Fruit fly (Drosophila melanogaster) whole organism, embryonic: ENCODE data around the gene CG15263.

Experiments used
- CG10366 ChIP-seq: fragments of 200-800 bp; sonication (Bioruptor generic); IDR thresholded peaks from 2 replicates; pipeline ENCODE4 v1.3.6; 2022; ENCODE audit warnings: missing biosample characterization, missing genetic modification characterization
- CG4730 ChIP-seq: fragments of 200-800 bp; sonication (Bioruptor generic); IDR thresholded peaks from 2 replicates; pipeline ENCODE4 v1.3.6; 2022; ENCODE audit warnings: missing biosample characterization, missing genetic modification characterization
- D ChIP-seq, 2 experiments: fragments of 200-800 bp in 1 of 2; fragments of >200 bp in 1 of 2; sonication (Bioruptor generic) in 1 of 2; optimal IDR thresholded peaks; 2 replicates in 1 of 2; 3 replicates in 1 of 2; lab custom pipeline; 2017; ENCODE audit warnings: mild to moderate bottlenecking in 1 of 2, missing biosample characterization in 1 of 2, missing genetic modification characterization in 1 of 2, missing genetic modification reagents in 1 of 2
- NC2β ChIP-seq: fragments of 200-800 bp; sonication (Bioruptor generic); optimal IDR thresholded peaks from 2 replicates; lab custom pipeline; 2016; ENCODE audit warnings: missing biosample characterization, missing genetic modification characterization
- pho ChIP-seq: fragments of 200-800 bp; sonication (Bioruptor generic); optimal IDR thresholded peaks from 2 replicates; lab custom pipeline; 2016; ENCODE audit warnings: missing biosample characterization, missing genetic modification characterization
- stwl ChIP-seq: fragments of 200-800 bp; sonication (Bioruptor generic); optimal IDR thresholded peaks from 3 replicates; lab custom pipeline; 2018; ENCODE audit warnings: missing biosample characterization, mild to moderate bottlenecking, missing genetic modification characterization, moderate library complexity
- ttk ChIP-seq: fragments of 200-800 bp; sonication (Bioruptor generic); IDR thresholded peaks from 2 replicates; pipeline ENCODE4 v2.1.2; 2022; ENCODE audit warnings: missing biosample characterization, missing genetic modification characterization

- peak; percentile 6 for TF ChIP-seq NC2β
- no peak for TF ChIP-seq pho (GFP tag; lab: Kevin White, UChicago)
- no peak for TF ChIP-seq ttk (GFP tag; lab: Robert Waterston, UW)
- TF ChIP-seq D (optimal IDR thresholded peaks at IDR 0.05; lab: Kevin White, UChicago): peak; percentile 61
- no peak for TF ChIP-seq D (GFP tag; optimal IDR thresholded peaks at IDR 0.05; lab: Kevin White, UChicago)
- no peak for TF ChIP-seq CG4730 (GFP tag; lab: Robert Waterston, UW)
- no peak for TF ChIP-seq CG10366 (GFP tag; lab: Robert Waterston, UW)
- no peak for TF ChIP-seq stwl (tag; lab: Kevin White, UChicago)
Measured at dm6 chr2L:15333602-15334080, 48.8 kb downstream of the CG15263 start, which contains the start of gene esg.
